Worm (Caenorhabditis elegans) whole organism, L4 larva: ENCODE results near the gene C16C8.4.
A peak's percentile ranks its signal among the peaks of the same experiment; 100 is the strongest.
"Not testable (repeated sequence)": the region's sequence is repeated elsewhere in the genome, so short reads cannot be mapped to it uniquely, and the experiment has no call there.

Source experiments
- F10B5.3 ChIP-seq: sonication (generic microtip); optimal IDR thresholded peaks from 2 replicates; lab custom pipeline; 2016; ENCODE audit warnings: mild to moderate bottlenecking, missing genetic modification characterization, missing compliant biosample characterization
- F26F4.8 ChIP-seq: fragments of 200-800 bp; sonication (Bioruptor generic); conservative IDR thresholded peaks from 2 replicates; pipeline ENCODE4 v1.3.6; 2022; ENCODE audit warnings: missing genetic modification characterization, missing compliant biosample characterization
- R02D3.7 ChIP-seq: fragments of 150-350 bp; sonication (generic microtip); optimal IDR thresholded peaks from 3 replicates; lab custom pipeline; 2014; ENCODE audit warnings: missing biosample characterization, missing genetic modification characterization
- T20F7.1 ChIP-seq: fragments of 200-800 bp; sonication (Bioruptor generic); optimal IDR thresholded peaks from 2 replicates; lab custom pipeline; 2018; ENCODE audit warnings: mild to moderate bottlenecking, missing genetic modification characterization, missing compliant biosample characterization
- Y48G9A.11 ChIP-seq: fragments of 200-800 bp; sonication (Bioruptor generic); IDR thresholded peaks from 2 replicates; pipeline ENCODE4 v1.3.6; 2022; ENCODE audit warnings: missing genetic modification reagents, missing genetic modification characterization, missing compliant biosample characterization
- ZK337.2 ChIP-seq: fragments of 200-800 bp; sonication (Bioruptor generic); IDR thresholded peaks from 2 replicates; pipeline ENCODE4 v1.3.6; 2022; ENCODE audit warnings: missing genetic modification reagents, missing genetic modification characterization, missing compliant biosample characterization
- ZK546.5 ChIP-seq, 2 experiments: sonication (generic microtip); optimal IDR thresholded peaks; 2 replicates each; lab custom pipeline; 2017; ENCODE audit warnings: missing biosample characterization in 2 of 2, missing genetic modification characterization in 2 of 2
- aha-1 ChIP-seq: fragments of 150-350 bp; peaks from one replicate; lab custom pipeline; 2014; ENCODE audit warnings: missing biosample characterization, missing genetic modification characterization
- arid-1 ChIP-seq: fragments of 200-800 bp; sonication (Bioruptor generic); conservative IDR thresholded peaks from 2 replicates; pipeline ENCODE4 v1.3.6; 2022; ENCODE audit warnings: missing genetic modification reagents, missing genetic modification characterization, missing compliant biosample characterization
- attf-4 ChIP-seq: sonication (generic microtip); optimal IDR thresholded peaks from 3 replicates; lab custom pipeline; 2017; ENCODE audit warnings: missing biosample characterization, missing genetic modification characterization
- ceh-28 ChIP-seq: fragments of 150-350 bp; optimal IDR thresholded peaks from 2 replicates; lab custom pipeline; 2014; ENCODE audit warnings: missing biosample characterization, missing genetic modification reagents, missing genetic modification characterization
- ceh-62 ChIP-seq: sonication (generic microtip); optimal IDR thresholded peaks from 2 replicates; lab custom pipeline; 2017; ENCODE audit warnings: missing biosample characterization, missing genetic modification characterization
- ces-1 ChIP-seq: fragments of 150-350 bp; sonication (generic microtip); optimal IDR thresholded peaks from 4 replicates; lab custom pipeline; 2014; ENCODE audit warnings: missing biosample characterization, missing genetic modification reagents, missing genetic modification characterization
- cey-2 ChIP-seq: sonication (generic microtip); optimal IDR thresholded peaks from 3 replicates; lab custom pipeline; 2017; ENCODE audit warnings: missing genetic modification characterization, mild to moderate bottlenecking, missing compliant biosample characterization, antibody characterized with exemption, borderline replicate concordance; ENCODE audit not compliant: insufficient read depth
- daf-16 ChIP-seq, 3 experiments: sonication (generic microtip); optimal IDR thresholded peaks; 2 replicates each; lab custom pipeline; 2016 to 2017; ENCODE audit warnings: missing genetic modification characterization in 3 of 3, missing genetic modification reagents in 3 of 3, mild to moderate bottlenecking in 2 of 3, missing compliant biosample characterization in 2 of 3, missing biosample characterization in 1 of 3, moderate library complexity in 1 of 3
- daf-8 ChIP-seq: fragments of 200-800 bp; sonication (Bioruptor generic); IDR thresholded peaks from 2 replicates; pipeline ENCODE4 v1.3.6; 2022; ENCODE audit warnings: missing genetic modification characterization, missing compliant biosample characterization
- dmd-6 ChIP-seq: fragments of 200-800 bp; sonication (Bioruptor generic); IDR thresholded peaks from 2 replicates; pipeline ENCODE4 v1.3.6; 2022; ENCODE audit warnings: missing genetic modification reagents, missing genetic modification characterization, missing compliant biosample characterization
- dmd-9 ChIP-seq: fragments of 200-800 bp; sonication (Bioruptor generic); IDR thresholded peaks from 2 replicates; pipeline ENCODE4 v1.3.6; 2022; ENCODE audit warnings: missing genetic modification reagents, missing genetic modification characterization, missing compliant biosample characterization
- dpl-1 ChIP-seq: fragments of 150-350 bp; optimal IDR thresholded peaks from 2 replicates; lab custom pipeline; 2014; ENCODE audit warnings: missing biosample characterization, missing genetic modification reagents, missing genetic modification characterization
- dve-1 ChIP-seq: sonication (generic microtip); optimal IDR thresholded peaks from 2 replicates; lab custom pipeline; 2017; ENCODE audit warnings: antibody characterized with exemption, mild to moderate bottlenecking, missing genetic modification characterization, missing compliant biosample characterization; ENCODE audit not compliant: insufficient read depth
- egl-43 ChIP-seq: fragments of 200-800 bp; sonication (Bioruptor generic); IDR thresholded peaks from 2 replicates; pipeline ENCODE4 v1.3.6; 2022; ENCODE audit warnings: missing genetic modification reagents, missing genetic modification characterization, missing compliant biosample characterization
- hif-1 ChIP-seq, 2 experiments: sonication (generic microtip); optimal IDR thresholded peaks; 2 replicates each; lab custom pipeline; 2016 to 2017; ENCODE audit warnings: missing compliant biosample characterization in 2 of 2, missing genetic modification characterization in 2 of 2, missing genetic modification reagents in 2 of 2, missing genotype in 2 of 2, mild to moderate bottlenecking in 1 of 2
- hlh-30 ChIP-seq: sonication (generic microtip); optimal IDR thresholded peaks from 2 replicates; lab custom pipeline; 2017; ENCODE audit warnings: antibody characterized with exemption, mild to moderate bottlenecking, missing genetic modification characterization, missing compliant biosample characterization; ENCODE audit not compliant: insufficient read depth
- hmg-1.1 ChIP-seq: fragments of 200-800 bp; sonication (Bioruptor generic); IDR thresholded peaks from 2 replicates; pipeline ENCODE4 v1.3.6; 2022; ENCODE audit warnings: missing genetic modification reagents, missing genetic modification characterization, missing compliant biosample characterization
- jun-1 ChIP-seq: fragments of 150-350 bp; optimal IDR thresholded peaks from 2 replicates; lab custom pipeline; 2014; ENCODE audit warnings: missing biosample characterization, missing genetic modification reagents, missing genetic modification characterization
- lin-13 ChIP-seq: fragments of 150-350 bp; optimal IDR thresholded peaks from 2 replicates; lab custom pipeline; 2014; ENCODE audit warnings: missing biosample characterization, missing genetic modification reagents, missing genetic modification characterization
- madf-5 ChIP-seq, 2 experiments: fragments of 200-800 bp; sonication (Bioruptor generic); IDR thresholded peaks; 2 replicates each; pipeline ENCODE4 v1.3.6; 2022; ENCODE audit warnings: missing compliant biosample characterization in 2 of 2, missing genetic modification characterization in 2 of 2
- madf-9 ChIP-seq: fragments of 200-800 bp; sonication (Bioruptor generic); conservative IDR thresholded peaks from 2 replicates; pipeline ENCODE4 v1.3.6; 2022; ENCODE audit warnings: missing genetic modification reagents, missing genetic modification characterization, missing compliant biosample characterization
- mdl-1 ChIP-seq, 2 experiments: fragments of 150-350 bp in 1 of 2; sonication (generic microtip) in 1 of 2; optimal IDR thresholded peaks; 2 replicates each; lab custom pipeline; 2014 to 2017; ENCODE audit warnings: missing biosample characterization in 2 of 2, missing genetic modification characterization in 2 of 2
- mdt-29 ChIP-seq: fragments of 200-800 bp; sonication (Bioruptor generic); IDR thresholded peaks from 2 replicates; pipeline ENCODE4 v1.3.6; 2022; ENCODE audit warnings: missing genetic modification reagents, missing genetic modification characterization, missing compliant biosample characterization
- mep-1 ChIP-seq: fragments of 150-350 bp; sonication (generic microtip); optimal IDR thresholded peaks from 3 replicates; lab custom pipeline; 2014; ENCODE audit warnings: missing biosample characterization, missing genetic modification characterization
- mes-2 ChIP-seq: sonication (generic microtip); optimal IDR thresholded peaks from 2 replicates; lab custom pipeline; 2016; ENCODE audit warnings: missing genotype, mild to moderate bottlenecking, missing genetic modification characterization, missing compliant biosample characterization; ENCODE audit not compliant: poor library complexity, severe bottlenecking
- nhr-10 ChIP-seq: fragments of 150-350 bp; optimal IDR thresholded peaks from 2 replicates; lab custom pipeline; 2014; ENCODE audit warnings: missing biosample characterization, missing genetic modification characterization
- nhr-102 ChIP-seq: sonication (generic microtip); optimal IDR thresholded peaks from 2 replicates; lab custom pipeline; 2016; ENCODE audit warnings: mild to moderate bottlenecking, missing genetic modification characterization, moderate library complexity, missing compliant biosample characterization
- nhr-11 ChIP-seq: fragments of 150-350 bp; optimal IDR thresholded peaks from 2 replicates; lab custom pipeline; 2014; ENCODE audit warnings: missing biosample characterization, missing genetic modification characterization
- nhr-28 ChIP-seq: fragments of 150-350 bp; optimal IDR thresholded peaks from 2 replicates; lab custom pipeline; 2014; ENCODE audit warnings: missing biosample characterization, missing genetic modification characterization
- nhr-77 ChIP-seq: fragments of 150-350 bp; optimal IDR thresholded peaks from 2 replicates; lab custom pipeline; 2014; ENCODE audit warnings: missing biosample characterization, missing genetic modification characterization
- php-3 ChIP-seq: fragments of 200-800 bp; sonication (Bioruptor generic); IDR thresholded peaks from 2 replicates; pipeline ENCODE4 v1.3.6; 2022; ENCODE audit warnings: missing genetic modification reagents, missing genetic modification characterization, missing compliant biosample characterization
- rbr-2 ChIP-seq: sonication (generic microtip); optimal IDR thresholded peaks from 2 replicates; lab custom pipeline; 2016; ENCODE audit warnings: missing genotype, missing genetic modification characterization, missing compliant biosample characterization
- spr-3 ChIP-seq: fragments of 200-800 bp; sonication (Bioruptor generic); optimal IDR thresholded peaks from 2 replicates; lab custom pipeline; 2018; ENCODE audit warnings: mild to moderate bottlenecking, missing genetic modification characterization, missing compliant biosample characterization
- unc-130 ChIP-seq: sonication (generic microtip); optimal IDR thresholded peaks from 2 replicates; lab custom pipeline; 2016; ENCODE audit warnings: missing genetic modification reagents, missing genetic modification characterization, missing compliant biosample characterization
- zag-1 ChIP-seq: fragments of 150-350 bp; optimal IDR thresholded peaks from 2 replicates; lab custom pipeline; 2014; ENCODE audit warnings: missing biosample characterization, missing genetic modification characterization
- zfp-3 ChIP-seq: fragments of 200-800 bp; sonication (Bioruptor generic); conservative IDR thresholded peaks from 2 replicates; pipeline ENCODE4 v1.3.6; 2022; ENCODE audit warnings: missing genetic modification reagents, missing genetic modification characterization, missing compliant biosample characterization
- zip-11 ChIP-seq: fragments of 200-800 bp; sonication (Bioruptor generic); IDR thresholded peaks from 2 replicates; pipeline ENCODE4 v1.3.6; 2022; ENCODE audit warnings: missing genetic modification characterization, missing compliant biosample characterization
- zip-2 ChIP-seq: fragments of 150-350 bp; optimal IDR thresholded peaks from 2 replicates; lab custom pipeline; 2014; ENCODE audit warnings: missing biosample characterization, missing genetic modification characterization
- ztf-7 ChIP-seq: fragments of 150-350 bp; optimal IDR thresholded peaks from 2 replicates; lab custom pipeline; 2014; ENCODE audit warnings: missing biosample characterization, missing genetic modification characterization

Gene C16C8.4

DNA sequence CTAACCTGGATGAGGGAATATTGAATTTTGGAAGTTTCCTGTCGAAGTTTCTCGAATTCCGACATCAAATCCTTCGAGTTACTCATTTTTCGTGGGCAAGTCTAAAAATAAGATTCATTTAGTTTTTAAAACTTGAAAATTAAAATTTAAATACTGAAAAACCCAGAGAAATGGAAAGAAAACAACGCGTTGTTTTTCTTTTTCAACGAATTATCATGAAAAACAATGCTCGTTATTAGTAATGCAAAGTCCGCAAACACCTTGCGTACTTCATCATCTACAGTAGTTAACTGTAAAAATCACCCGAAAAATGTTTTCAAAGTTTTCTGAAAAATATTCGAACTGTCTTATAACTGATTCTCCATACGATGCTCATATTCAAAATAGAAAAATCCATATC, at the start of gene C16C8.4:
TSS of gene C16C8.4 (minus strand) at position 101 of the 400 bp plus-strand sequence.
- peak; percentile 66 for TF ChIP-seq aha-1
- TF ChIP-seq mdl-1 (tag; optimal IDR thresholded peaks at IDR 0.05; lab: Kevin White, UChicago): no peak
- TF ChIP-seq, all 104 proteins: peak for 1

DNA sequence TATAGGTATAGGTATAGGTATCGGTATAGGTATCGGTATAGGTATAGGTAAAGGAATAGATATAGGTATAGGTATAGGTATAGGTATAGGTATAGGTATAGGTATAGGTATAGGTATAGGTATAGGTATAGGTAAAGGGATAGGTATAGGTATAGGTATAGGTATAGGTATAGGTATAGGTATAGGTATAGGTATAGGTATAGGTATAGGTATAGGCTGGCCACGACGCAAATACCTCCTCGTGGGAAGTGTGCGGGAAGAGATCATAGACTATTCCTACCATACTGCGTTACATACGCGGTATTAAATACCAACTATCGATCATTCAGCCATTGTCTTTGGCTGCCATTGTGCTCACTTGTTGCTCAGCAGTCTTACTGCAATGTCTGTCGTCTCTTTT, 46.6 kb upstream of the C16C8.4 start, which contains the start of gene fbxb-112:
TSS of gene fbxb-112 (plus strand) at position 301 of the 400 bp plus-strand sequence.
- not testable (repeated sequence) for TF ChIP-seq dve-1 (tag; lab: Kevin White, UChicago); zip-11; F10B5.3

DNA sequence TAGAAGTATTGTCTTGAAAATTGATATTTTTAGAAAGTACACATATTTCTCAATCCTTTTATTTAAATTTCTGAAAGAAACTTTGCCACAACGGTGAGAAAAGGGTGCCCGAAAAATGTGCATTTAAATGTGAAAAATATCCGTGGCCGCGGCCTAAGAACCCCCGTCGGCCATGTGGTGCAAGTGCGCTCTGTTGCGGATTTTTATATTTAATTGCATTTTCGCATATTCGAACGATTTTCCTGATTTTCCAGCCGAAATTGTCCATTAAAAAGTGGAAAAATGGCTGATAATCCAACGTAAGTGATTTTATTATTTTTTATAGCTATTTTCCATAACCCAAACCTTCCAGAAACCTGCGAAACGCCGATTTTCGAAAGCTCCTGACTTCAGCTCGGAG, 38.1 kb upstream of the C16C8.4 start, which contains the start of gene smu-2:
TSS of gene smu-2 (plus strand) at position 178 of the 400 bp plus-strand sequence.
- no peak for TF ChIP-seq arid-1 (GFP tag; lab: Robert Waterston, UW)
- TF ChIP-seq ZK337.2: peak; percentile 74; the same call in 1 of the 2 replicates
- TF ChIP-seq mdt-29: no peak
- TF ChIP-seq unc-130: peak; percentile 89
- TF ChIP-seq hlh-30: no peak
- TF ChIP-seq madf-9 (GFP tag; lab: Robert Waterston, UW): peak; percentile 64
- TF ChIP-seq nhr-28: peak; percentile 71
- no peak for TF ChIP-seq ceh-28
- no peak for TF ChIP-seq mep-1 (tag; lab: Kevin White, UChicago)
- TF ChIP-seq php-3 (GFP tag; lab: Robert Waterston, UW): 0 out of 2 replicates have a peak, but pooled peaks have one; percentile 43
- no peak for TF ChIP-seq nhr-77 (tag; lab: Kevin White, UChicago)
- TF ChIP-seq daf-16 (GFP tag; optimal IDR thresholded peaks at IDR 0.05; lab: Kevin White, UChicago): no peak
- no peak for TF ChIP-seq daf-16 (tag; optimal IDR thresholded peaks at IDR 0.05; lab: Kevin White, UChicago)
- TF ChIP-seq F26F4.8 (GFP tag; lab: Robert Waterston, UW): no peak
- no peak for TF ChIP-seq zip-2
- TF ChIP-seq rbr-2 (tag; lab: Kevin White, UChicago): peak; percentile 43
- no peak for TF ChIP-seq hmg-1.1 (GFP tag; lab: Robert Waterston, UW)
- TF ChIP-seq Y48G9A.11: no peak
- TF ChIP-seq R02D3.7 (tag; lab: Kevin White, UChicago): no peak
- peak; percentile 31 for TF ChIP-seq dmd-6
- peak; percentile 54; the same call in 1 of the 2 replicates for TF ChIP-seq dmd-9
- TF ChIP-seq hif-1 (tag; optimal IDR thresholded peaks at IDR 0.05; lab: Kevin White, UChicago): peak in 1 of 2 experiments; percentile 81
- TF ChIP-seq zfp-3 (GFP tag; lab: Robert Waterston, UW): no peak
- no peak for TF ChIP-seq attf-4 (tag; lab: Kevin White, UChicago)
- no peak for TF ChIP-seq ZK546.5 (tag; optimal IDR thresholded peaks at IDR 0.05; lab: Kevin White, UChicago)
- peak; percentile 97 for TF ChIP-seq mes-2 (tag; lab: Kevin White, UChicago)
- no peak for TF ChIP-seq nhr-10
- TF ChIP-seq daf-8 (GFP tag; lab: Robert Waterston, UW): no peak
- no peak for TF ChIP-seq F10B5.3
- no peak for TF ChIP-seq nhr-102 (tag; lab: Kevin White, UChicago)
- no peak for TF ChIP-seq jun-1
- TF ChIP-seq nhr-11 (tag; lab: Kevin White, UChicago): peak; percentile 11
- peak; percentile 95 for TF ChIP-seq aha-1
- no peak for TF ChIP-seq spr-3 (GFP tag; lab: Kevin White, UChicago)
- TF ChIP-seq lin-13 (GFP tag; lab: Kevin White, UChicago): no peak
- TF ChIP-seq zag-1 (tag; lab: Kevin White, UChicago): no peak
- TF ChIP-seq dpl-1: peak; percentile 62
- TF ChIP-seq zip-11: no peak
- TF ChIP-seq cey-2 (tag; lab: Kevin White, UChicago): no peak
- TF ChIP-seq ceh-62: no peak
- peak; percentile 74 for TF ChIP-seq ces-1 (GFP tag; lab: Kevin White, UChicago)
- TF ChIP-seq madf-5 (GFP tag; IDR thresholded peaks at IDR 0.05; lab: Robert Waterston, UW): no peak; a peak in 1 of 4 replicates
- TF ChIP-seq ztf-7 (tag; lab: Kevin White, UChicago): no peak
- TF ChIP-seq T20F7.1 (GFP tag; lab: Kevin White, UChicago): no peak
- TF ChIP-seq egl-43: no peak
